Fruit fly (Drosophila melanogaster) whole organism, embryonic: Measurements from ENCODE around the gene Vha100-2.

Experiments
- ATbp ChIP-seq: fragments of 200-800 bp; sonication (Bioruptor generic); optimal IDR thresholded peaks from 2 replicates; lab custom pipeline; 2017; ENCODE audit warnings: missing biosample characterization, mild to moderate bottlenecking, missing genetic modification characterization, missing genetic modification reagents
- Blimp-1 ChIP-seq: fragments of 200-800 bp; sonication (Bioruptor generic); optimal IDR thresholded peaks from 3 replicates; lab custom pipeline; 2018; ENCODE audit warnings: missing biosample characterization, missing genetic modification characterization, mild to moderate bottlenecking, moderate library complexity, missing genetic modification reagents
- CG10209 ChIP-seq: fragments of 200-800 bp; sonication (Bioruptor generic); optimal IDR thresholded peaks from 3 replicates; lab custom pipeline; 2017; ENCODE audit warnings: missing biosample characterization, mild to moderate bottlenecking, missing genetic modification characterization, missing genetic modification reagents
- CG11398 ChIP-seq: fragments of 200-800 bp; sonication (Bioruptor generic); optimal IDR thresholded peaks from 2 replicates; lab custom pipeline; 2016; ENCODE audit warnings: missing biosample characterization, missing genetic modification characterization
- CG11504 ChIP-seq: fragments of 200-800 bp; sonication (Bioruptor generic); optimal IDR thresholded peaks from 3 replicates; lab custom pipeline; 2019; ENCODE audit warnings: missing biosample characterization, mild to moderate bottlenecking, missing genetic modification characterization, moderate library complexity
- CG12744 ChIP-seq: fragments of 200-800 bp; sonication (Bioruptor generic); optimal IDR thresholded peaks from 2 replicates; lab custom pipeline; 2016; ENCODE audit warnings: missing biosample characterization, missing genetic modification characterization
- CG14710 ChIP-seq: fragments of 200-800 bp; sonication (Bioruptor generic); optimal IDR thresholded peaks from 3 replicates; lab custom pipeline; 2019; ENCODE audit warnings: missing biosample characterization, mild to moderate bottlenecking, missing genetic modification characterization, moderate library complexity
- CG1529 ChIP-seq: fragments of 200-800 bp; sonication (Bioruptor generic); optimal IDR thresholded peaks from 3 replicates; lab custom pipeline; 2018; ENCODE audit warnings: missing biosample characterization, missing genetic modification characterization
- CG1603 ChIP-seq: fragments of 200-800 bp; sonication (Bioruptor generic); optimal IDR thresholded peaks from 2 replicates; lab custom pipeline; 2019; ENCODE audit warnings: missing biosample characterization, mild to moderate bottlenecking, missing genetic modification characterization, moderate library complexity
- CG2116 ChIP-seq: fragments of 200-800 bp; sonication (Bioruptor generic); optimal IDR thresholded peaks from 3 replicates; lab custom pipeline; 2018; ENCODE audit warnings: missing biosample characterization, mild to moderate bottlenecking, missing genetic modification characterization
- CG2120 ChIP-seq: fragments of 200-800 bp; sonication (Bioruptor generic); optimal IDR thresholded peaks from 3 replicates; lab custom pipeline; 2016; ENCODE audit warnings: missing biosample characterization, missing genetic modification characterization
- CG30020 ChIP-seq: fragments of 200-800 bp; optimal IDR thresholded peaks from 2 replicates; lab custom pipeline; 2019; ENCODE audit warnings: missing biosample characterization, mild to moderate bottlenecking, missing genetic modification characterization, moderate library complexity
- CG3163 ChIP-seq: fragments of 200-800 bp; sonication (Bioruptor generic); optimal IDR thresholded peaks from 3 replicates; lab custom pipeline; 2016; ENCODE audit warnings: missing biosample characterization, missing genetic modification characterization
- CG34422 ChIP-seq: fragments of 200-800 bp; sonication (Bioruptor generic); IDR thresholded peaks from 3 replicates; pipeline ENCODE4 v1.3.6; 2022; ENCODE audit warnings: missing biosample characterization, missing genetic modification characterization
- CG3847 ChIP-seq: fragments of 200-800 bp; sonication (Bioruptor generic); IDR thresholded peaks from 2 replicates; pipeline ENCODE4 v1.3.6; 2022; ENCODE audit warnings: missing biosample characterization, missing genetic modification characterization
- CG4424 ChIP-seq: fragments of 200-800 bp; sonication (Bioruptor generic); optimal IDR thresholded peaks from 3 replicates; lab custom pipeline; 2016; ENCODE audit warnings: missing biosample characterization, missing genetic modification characterization
- CG4730 ChIP-seq: fragments of 200-800 bp; sonication (Bioruptor generic); IDR thresholded peaks from 2 replicates; pipeline ENCODE4 v1.3.6; 2022; ENCODE audit warnings: missing biosample characterization, missing genetic modification characterization
- CG4820 ChIP-seq: fragments of 200-800 bp; sonication (Bioruptor generic); optimal IDR thresholded peaks from 3 replicates; lab custom pipeline; 2016; ENCODE audit warnings: missing biosample characterization, missing genetic modification characterization
- CG4854 ChIP-seq: fragments of 200-800 bp; sonication (Bioruptor generic); optimal IDR thresholded peaks from 2 replicates; lab custom pipeline; 2016; ENCODE audit warnings: missing biosample characterization, missing genetic modification characterization, inconsistent platforms
- CG5953 ChIP-seq: fragments of 200-800 bp; sonication (Bioruptor generic); IDR thresholded peaks from 2 replicates; pipeline ENCODE4 v1.3.6; 2022; ENCODE audit warnings: missing biosample characterization, missing genetic modification characterization
- CG6175 ChIP-seq: fragments of 200-800 bp; sonication (Bioruptor generic); IDR thresholded peaks from 3 replicates; pipeline ENCODE4 v1.3.6; 2022; ENCODE audit warnings: missing biosample characterization, missing genetic modification characterization
- CG6689 ChIP-seq: fragments of 200-800 bp; sonication (Bioruptor generic); IDR thresholded peaks from 2 replicates; pipeline ENCODE4 v1.3.6; 2022; ENCODE audit warnings: missing biosample characterization, missing genetic modification characterization
- CG9215 ChIP-seq: fragments of 200-800 bp; sonication (Bioruptor generic); IDR thresholded peaks from 2 replicates; pipeline ENCODE4 v1.3.6; 2022; ENCODE audit warnings: missing biosample characterization, missing genetic modification characterization
- Dad ChIP-seq: fragments of 200-800 bp; sonication (Bioruptor generic); optimal IDR thresholded peaks from 3 replicates; lab custom pipeline; 2016; ENCODE audit warnings: missing biosample characterization, missing genetic modification characterization
- Fer1 ChIP-seq: fragments of 200-800 bp; sonication (Bioruptor generic); optimal IDR thresholded peaks from 2 replicates; lab custom pipeline; 2017; ENCODE audit warnings: missing biosample characterization, mild to moderate bottlenecking, missing genetic modification characterization
- HLH54F ChIP-seq: fragments of 200-800 bp; sonication (Bioruptor generic); optimal IDR thresholded peaks from 3 replicates; lab custom pipeline; 2016; ENCODE audit warnings: missing biosample characterization, missing genetic modification characterization
- Hr39 ChIP-seq: fragments of >200 bp; optimal IDR thresholded peaks from 2 replicates; lab custom pipeline; 2017
- NK7.1 ChIP-seq: fragments of 200-800 bp; sonication (Bioruptor generic); optimal IDR thresholded peaks from 3 replicates; lab custom pipeline; 2016; ENCODE audit warnings: missing biosample characterization, missing genetic modification characterization
- Oli ChIP-seq: fragments of 200-800 bp; sonication (Bioruptor generic); optimal IDR thresholded peaks from 2 replicates; lab custom pipeline; 2018; ENCODE audit warnings: missing biosample characterization, mild to moderate bottlenecking, missing genetic modification characterization, moderate library complexity
- Sry-δ ChIP-seq: fragments of 200-800 bp; sonication (Bioruptor generic); optimal IDR thresholded peaks from 2 replicates; lab custom pipeline; 2016; ENCODE audit warnings: missing biosample characterization, missing genetic modification characterization
- ara ChIP-seq: fragments of 200-800 bp; sonication (Bioruptor generic); IDR thresholded peaks from 2 replicates; pipeline ENCODE4 v1.3.6; 2022; ENCODE audit warnings: missing biosample characterization, missing genetic modification characterization
- az2 ChIP-seq: fragments of 200-800 bp; sonication (Bioruptor generic); optimal IDR thresholded peaks from 3 replicates; lab custom pipeline; 2016; ENCODE audit warnings: missing biosample characterization, missing genetic modification characterization
- bbx ChIP-seq: fragments of 200-800 bp; sonication (Bioruptor generic); IDR thresholded peaks from 2 replicates; pipeline ENCODE4 v1.3.6; 2022; ENCODE audit warnings: missing biosample characterization, missing genetic modification characterization; ENCODE audit not compliant: partially characterized antibody
- br ChIP-seq: fragments of >200 bp; optimal IDR thresholded peaks from 2 replicates; lab custom pipeline; 2017
- crp ChIP-seq, 2 experiments: fragments of 200-800 bp; sonication (Bioruptor generic); optimal IDR thresholded peaks; 2 replicates in 1 of 2; 3 replicates in 1 of 2; lab custom pipeline; 2017; ENCODE audit warnings: missing biosample characterization in 2 of 2, missing genetic modification characterization in 2 of 2, mild to moderate bottlenecking in 1 of 2, moderate library complexity in 1 of 2
- dati ChIP-seq: fragments of 200-800 bp; sonication (Bioruptor generic); IDR thresholded peaks from 2 replicates; pipeline ENCODE4 v1.3.6; 2022; ENCODE audit warnings: missing biosample characterization, missing genetic modification characterization
- ems ChIP-seq: fragments of 200-800 bp; sonication (Bioruptor generic); optimal IDR thresholded peaks from 3 replicates; lab custom pipeline; 2016; ENCODE audit warnings: missing biosample characterization, missing genetic modification characterization
- gcm ChIP-seq: fragments of 200-800 bp; sonication (Bioruptor generic); optimal IDR thresholded peaks from 2 replicates; lab custom pipeline; 2019; ENCODE audit warnings: missing biosample characterization, mild to moderate bottlenecking, missing genetic modification characterization, moderate library complexity
- gem ChIP-seq: fragments of 200-800 bp; sonication (Bioruptor generic); optimal IDR thresholded peaks from 2 replicates; lab custom pipeline; 2019; ENCODE audit warnings: missing biosample characterization, mild to moderate bottlenecking, missing genetic modification characterization, moderate library complexity
- jing ChIP-seq: fragments of 200-800 bp; sonication (Bioruptor generic); optimal IDR thresholded peaks from 2 replicates; lab custom pipeline; 2018; ENCODE audit warnings: missing biosample characterization, mild to moderate bottlenecking, missing genetic modification characterization
- lola ChIP-seq, 3 experiments: fragments of >200 bp in 2 of 3; fragments of 200-800 bp in 1 of 3; sonication (Bioruptor generic) in 1 of 3; optimal IDR thresholded peaks; 2 replicates each; lab custom pipeline; 2017 to 2019; ENCODE audit warnings: missing biosample characterization in 3 of 3, missing genetic modification characterization in 3 of 3, mild to moderate bottlenecking in 1 of 3, moderate library complexity in 1 of 3
- mld ChIP-seq: fragments of 200-800 bp; sonication (Bioruptor generic); IDR thresholded peaks from 3 replicates; pipeline ENCODE4 v1.3.6; 2022; ENCODE audit warnings: missing biosample characterization, missing genetic modification characterization; ENCODE audit not compliant: partially characterized antibody
- oc ChIP-seq: fragments of 200-800 bp; sonication (Bioruptor generic); optimal IDR thresholded peaks from 2 replicates; lab custom pipeline; 2018; ENCODE audit warnings: missing biosample characterization, mild to moderate bottlenecking, missing genetic modification characterization, moderate library complexity
- otp ChIP-seq: fragments of 200-800 bp; sonication (Bioruptor generic); IDR thresholded peaks from 3 replicates; pipeline ENCODE4, ENCODE4 v1.3.6; 2022; ENCODE audit warnings: missing biosample characterization, missing genetic modification characterization
- repo ChIP-seq: fragments of 200-800 bp; sonication (Bioruptor generic); optimal IDR thresholded peaks from 2 replicates; lab custom pipeline; 2016; ENCODE audit warnings: missing biosample characterization, missing genetic modification characterization
- schlank ChIP-seq: fragments of 200-800 bp; sonication (Bioruptor generic); optimal IDR thresholded peaks from 2 replicates; lab custom pipeline; 2018; ENCODE audit warnings: missing biosample characterization, mild to moderate bottlenecking, missing genetic modification characterization
- shn ChIP-seq: fragments of 200-800 bp; sonication (Bioruptor generic); optimal IDR thresholded peaks from 3 replicates; lab custom pipeline; 2016; ENCODE audit warnings: missing biosample characterization, missing genetic modification characterization
- vfl ChIP-seq: fragments of 200-800 bp; sonication (Bioruptor generic); optimal IDR thresholded peaks from 2 replicates; lab custom pipeline; 2016; ENCODE audit warnings: missing biosample characterization, missing genetic modification characterization
- wor ChIP-seq: fragments of 200-800 bp; sonication (Bioruptor generic); IDR thresholded peaks from 2 replicates; pipeline ENCODE4 v1.3.6; 2022; ENCODE audit warnings: missing biosample characterization, missing genetic modification characterization

The Vha100-2 gene

DNA sequence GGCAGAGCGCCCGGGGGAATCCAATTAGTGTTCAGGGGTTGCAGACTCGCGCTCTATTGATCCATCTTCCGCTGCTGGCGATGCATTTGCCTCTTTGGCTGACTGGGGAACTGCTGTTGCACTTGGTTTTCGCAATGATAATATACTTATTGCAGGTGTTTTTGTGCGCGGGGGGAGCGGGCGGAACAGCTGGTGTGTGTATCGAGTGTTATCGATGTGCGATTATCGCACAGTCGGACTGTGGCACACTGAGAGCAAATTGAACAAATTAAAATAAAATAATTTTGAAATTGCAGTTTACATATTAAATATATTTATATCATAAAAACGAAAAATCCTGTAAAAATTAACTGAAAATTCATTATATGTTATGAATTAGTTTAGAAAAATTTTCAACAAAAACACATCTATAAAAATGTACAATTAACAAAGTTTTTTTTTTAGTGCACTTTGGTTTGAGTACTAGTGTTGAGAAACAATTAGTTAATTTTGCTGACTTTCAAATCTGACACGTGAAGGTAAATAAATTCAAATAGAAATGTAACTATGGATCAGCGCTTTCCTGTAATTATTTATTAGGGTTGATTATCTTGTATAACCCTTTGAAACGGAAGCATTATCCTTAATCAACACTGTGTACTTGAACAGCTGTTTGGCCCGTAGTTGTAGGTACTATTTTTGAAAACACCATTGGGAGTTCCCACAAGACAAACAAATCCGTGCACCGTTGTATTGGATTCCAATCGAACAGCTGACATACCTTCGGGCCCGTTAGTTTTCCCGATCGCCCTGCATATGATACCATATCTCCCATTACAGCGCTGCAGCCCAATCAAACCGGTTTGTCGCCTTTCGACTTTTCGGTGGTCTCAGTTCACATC, 3.8 kb upstream of the Vha100-2 start, which contains the start of the genes Wdr37 and koko (continued):
- peak; percentile 94 for TF ChIP-seq CG4820 (GFP tag; lab: Kevin White, UChicago)
- peak; percentile 83 for TF ChIP-seq schlank (tag; lab: Kevin White, UChicago)
- TF ChIP-seq ems (GFP tag; lab: Kevin White, UChicago): peak; percentile 67
- peak; percentile 52; the same call in 1 of the 2 replicates for TF ChIP-seq bbx
- TF ChIP-seq gem (tag; lab: Kevin White, UChicago): peak; percentile 99
- peak; percentile 80 for TF ChIP-seq CG1529 (GFP tag; lab: Kevin White, UChicago)
- peak; percentile 82; the same call in 1 of the 2 replicates for TF ChIP-seq dati (GFP tag; lab: Robert Waterston, UW)
- TF ChIP-seq CG6689: peak; percentile 99
- TF ChIP-seq Dad: peak; percentile 56
- TF ChIP-seq CG14710 (tag; lab: Kevin White, UChicago): peak; percentile 98
- no peak for TF ChIP-seq mld (GFP tag; lab: Robert Waterston, UW)
- no peak for TF ChIP-seq br
- TF ChIP-seq CG10209 (GFP tag; lab: Kevin White, UChicago): peak; percentile 96
- peak; percentile 88 for TF ChIP-seq CG5953 (GFP tag; lab: Robert Waterston, UW)
- peak; percentile 61 for TF ChIP-seq CG12744 (GFP tag; lab: Kevin White, UChicago)
- peak; percentile 92 for TF ChIP-seq CG6175
- TF ChIP-seq CG34422 (GFP tag; lab: Robert Waterston, UW): peak; percentile 98
- TF ChIP-seq crp (GFP tag; optimal IDR thresholded peaks at IDR 0.05; lab: Kevin White, UChicago): peak; percentile 71 to 90
- peak; percentile 11 for TF ChIP-seq NK7.1 (GFP tag; lab: Kevin White, UChicago)
- peak; percentile 97 for TF ChIP-seq az2 (GFP tag; lab: Kevin White, UChicago)
- peak; percentile 98 for TF ChIP-seq CG4730
- peak in 1 of 3 experiments; percentile 98 for TF ChIP-seq lola (GFP tag; optimal IDR thresholded peaks at IDR 0.05; lab: Kevin White, UChicago)
- peak; percentile 97 for TF ChIP-seq ara (GFP tag; lab: Robert Waterston, UW)
- peak; percentile 94 for TF ChIP-seq CG2120
- TF ChIP-seq gcm: peak; percentile 98
- TF ChIP-seq ATbp (GFP tag; lab: Kevin White, UChicago): peak; percentile 89
- TF ChIP-seq repo (GFP tag; lab: Kevin White, UChicago): peak; percentile 63
- peak; percentile 61 for TF ChIP-seq HLH54F (GFP tag; lab: Kevin White, UChicago)
- TF ChIP-seq shn (GFP tag; lab: Kevin White, UChicago): peak; percentile 63
- TF ChIP-seq CG1603 (tag; lab: Kevin White, UChicago): peak; percentile 70
- TF ChIP-seq oc: peak; percentile 96
- TF ChIP-seq CG2116 (GFP tag; lab: Kevin White, UChicago): peak; percentile 90
- TF ChIP-seq vfl (GFP tag; lab: Kevin White, UChicago): peak; percentile 71
- peak; percentile 98 for TF ChIP-seq CG3847 (GFP tag; lab: Robert Waterston, UW)
- TF ChIP-seq Hr39 (lab: Kevin White, UChicago): no peak
- peak; percentile 87 for TF ChIP-seq CG30020 (tag; lab: Kevin White, UChicago)
- TF ChIP-seq Oli (tag; lab: Kevin White, UChicago): peak; percentile 97
- TF ChIP-seq CG11504 (tag; lab: Kevin White, UChicago): peak; percentile 97
- TF ChIP-seq otp (GFP tag; lab: Robert Waterston, UW): peak; percentile 94
- no peak for TF ChIP-seq CG11398
- TF ChIP-seq CG4424: peak; percentile 95
- TF ChIP-seq Sry-δ (GFP tag; lab: Kevin White, UChicago): peak; percentile 51
- peak; percentile 41 for TF ChIP-seq CG3163 (GFP tag; lab: Kevin White, UChicago)
- TF ChIP-seq wor: peak; percentile 97
- peak; percentile 97 for TF ChIP-seq CG9215
- TF ChIP-seq jing (GFP tag; lab: Kevin White, UChicago): peak; percentile 77
- TF ChIP-seq CG4854: peak; percentile 66
- TF ChIP-seq Fer1 (GFP tag; lab: Kevin White, UChicago): peak; percentile 95
- peak; percentile 94 for TF ChIP-seq Blimp-1 (GFP tag; lab: Kevin White, UChicago)
